Worm (Caenorhabditis elegans): ENCODE results near the gene Y66H1A.5.
A peak's percentile ranks its signal among the peaks of the same experiment; 100 is the strongest.

Y66H1A.5 gene

DNA sequence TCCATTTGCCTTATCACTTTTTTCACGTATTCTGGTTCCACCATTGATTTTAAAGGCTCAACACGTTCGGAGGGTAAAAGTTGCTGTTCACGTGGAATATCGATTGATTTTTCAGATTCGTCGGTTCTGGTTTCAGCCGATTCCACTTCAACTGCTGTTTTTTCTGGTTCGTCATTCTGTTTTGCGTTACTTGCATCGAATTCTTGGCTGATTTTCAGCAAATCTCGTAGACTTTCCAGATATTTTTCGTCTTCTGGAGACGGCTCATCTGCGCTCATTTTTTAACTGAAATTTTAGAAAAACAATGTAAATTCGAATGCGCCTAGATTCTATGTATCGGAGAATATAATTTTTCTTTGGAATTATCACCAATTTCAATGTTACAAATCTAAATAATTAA, 9.3 kb downstream of the Y66H1A.5 start, which contains the start of gene eri-1:
Gene eri-1 (minus strand): TSS at position 285 of the 400 bp plus-strand sequence.
- TF ChIP-seq ceh-16 (tag; optimal IDR thresholded peaks at IDR 0.05): no peak
- peak; percentile 21 for TF ChIP-seq ceh-28 (tag; optimal IDR thresholded peaks at IDR 0.05)
- no peak for TF ChIP-seq hmg-11 (tag; optimal IDR thresholded peaks at IDR 0.05)

DNA sequence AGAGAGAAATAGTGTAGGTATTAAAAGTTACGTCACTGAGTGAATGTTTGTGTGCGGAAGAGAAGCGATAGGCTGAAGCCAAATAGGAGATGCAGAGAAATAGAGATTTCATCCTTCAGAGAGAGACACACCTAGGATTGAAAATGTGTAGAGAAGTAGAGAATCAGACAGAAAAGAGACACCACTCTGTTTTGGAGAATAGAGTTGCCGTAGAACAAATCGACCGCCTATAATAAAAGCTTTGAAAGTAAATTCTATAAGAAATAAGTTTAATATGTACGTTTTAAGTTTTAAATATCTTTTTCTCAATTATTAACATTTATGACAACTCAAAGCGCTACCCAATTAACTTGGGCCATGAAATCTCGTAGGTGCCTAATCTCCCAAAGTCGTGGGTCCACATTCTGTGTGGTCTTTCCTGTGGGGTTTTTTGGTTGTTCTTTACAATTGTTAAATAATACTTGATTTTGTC, 18.5 kb downstream of the Y66H1A.5 start, which contains the start of gene T07A9.12:
Gene T07A9.12 (plus strand): TSS at position 448 of the 472 bp plus-strand sequence.
- TF ChIP-seq pqm-1 (tag; optimal IDR thresholded peaks at IDR 0.05): peak; percentile 58
- peak; percentile 53 for TF ChIP-seq nhr-25 (tag; optimal IDR thresholded peaks at IDR 0.05)
- TF ChIP-seq tbx-2 (tag; optimal IDR thresholded peaks at IDR 0.05): no peak
- no peak for TF ChIP-seq sea-2 (GFP tag; optimal IDR thresholded peaks at IDR 0.05)
- peak; percentile 73 for TF ChIP-seq elt-2 (tag; optimal IDR thresholded peaks at IDR 0.05)
- TF ChIP-seq nhr-237 (tag; optimal IDR thresholded peaks at IDR 0.05): no peak
- peak; percentile 79 for TF ChIP-seq skn-1 (tag; optimal IDR thresholded peaks at IDR 0.05)
- no peak for TF ChIP-seq ama-1 (optimal IDR thresholded peaks at IDR 0.05)
- TF ChIP-seq nhr-43 (tag; optimal IDR thresholded peaks at IDR 0.05; ENCODE audit: poor library complexity, severe bottlenecking): peak; percentile 68
- peak; percentile 76 for TF ChIP-seq nfya-1 (tag; optimal IDR thresholded peaks at IDR 0.05; ENCODE audit: insufficient read depth)
- TF ChIP-seq mml-1 (tag; optimal IDR thresholded peaks at IDR 0.05): no peak
- TF ChIP-seq fkh-10 (GFP tag; optimal IDR thresholded peaks at IDR 0.05): no peak
- peak; percentile 47 for TF ChIP-seq R02D3.7 (tag; optimal IDR thresholded peaks at IDR 0.05)
- TF ChIP-seq lin-15B (tag; optimal IDR thresholded peaks at IDR 0.05): peak; percentile 56
- peak; percentile 81 for TF ChIP-seq nhr-23 (tag; optimal IDR thresholded peaks at IDR 0.05)
- peak; percentile 65 for TF ChIP-seq jun-1 (tag; optimal IDR thresholded peaks at IDR 0.05)
- TF ChIP-seq unc-62 (GFP tag; optimal IDR thresholded peaks at IDR 0.05): no peak
- TF ChIP-seq ceh-82 (tag; optimal IDR thresholded peaks at IDR 0.05): no peak
- no peak for TF ChIP-seq unc-39 (tag; optimal IDR thresholded peaks at IDR 0.05)
- TF ChIP-seq daf-12 (tag; optimal IDR thresholded peaks at IDR 0.05): no peak
- TF ChIP-seq lsy-12 (tag; optimal IDR thresholded peaks at IDR 0.05): peak; percentile 43
- TF ChIP-seq ztf-4 (tag; optimal IDR thresholded peaks at IDR 0.05): no peak
- TF ChIP-seq ceh-9 (tag; optimal IDR thresholded peaks at IDR 0.05): no peak
- TF ChIP-seq ceh-28 (tag; optimal IDR thresholded peaks at IDR 0.05): peak; percentile 20
- TF ChIP-seq hmg-11 (tag; optimal IDR thresholded peaks at IDR 0.05): peak; percentile 59
- TF ChIP-seq pha-4 (tag; optimal IDR thresholded peaks at IDR 0.05): peak; percentile 93
- TF ChIP-seq snpc-4 (tag; optimal IDR thresholded peaks at IDR 0.05): peak; percentile 11
- no peak for TF ChIP-seq elt-1 (tag; optimal IDR thresholded peaks at IDR 0.05)
- TF ChIP-seq nhr-77 (tag; optimal IDR thresholded peaks at IDR 0.05): peak; percentile 13

DNA sequence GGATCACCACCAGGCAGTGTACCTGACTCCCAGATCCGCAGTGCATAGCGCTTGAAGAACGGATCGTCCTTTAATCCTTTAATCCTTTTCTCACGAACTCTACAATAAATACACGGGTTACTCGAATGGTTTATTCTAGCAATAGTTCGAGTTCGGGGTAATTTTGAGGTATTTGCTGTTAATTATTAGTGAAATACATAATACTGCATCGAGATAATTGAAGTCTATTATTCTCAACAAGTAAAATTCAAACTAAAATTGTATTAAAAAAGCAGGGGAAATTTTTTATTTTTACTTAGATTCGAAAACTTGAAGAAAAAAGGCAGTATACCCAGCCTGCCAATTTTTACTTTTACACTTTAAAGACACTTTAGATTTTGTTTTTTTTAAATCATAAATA, 19.0 kb downstream of the Y66H1A.5 start, which contains the start of gene kgb-1:
Gene kgb-1 (minus strand): TSS at position 101 of the 400 bp plus-strand sequence.
- no peak for TF ChIP-seq ceh-28 (tag; optimal IDR thresholded peaks at IDR 0.05)
- no peak for TF ChIP-seq sea-2 (GFP tag; optimal IDR thresholded peaks at IDR 0.05)
- no peak for TF ChIP-seq fkh-10 (GFP tag; optimal IDR thresholded peaks at IDR 0.05)

DNA sequence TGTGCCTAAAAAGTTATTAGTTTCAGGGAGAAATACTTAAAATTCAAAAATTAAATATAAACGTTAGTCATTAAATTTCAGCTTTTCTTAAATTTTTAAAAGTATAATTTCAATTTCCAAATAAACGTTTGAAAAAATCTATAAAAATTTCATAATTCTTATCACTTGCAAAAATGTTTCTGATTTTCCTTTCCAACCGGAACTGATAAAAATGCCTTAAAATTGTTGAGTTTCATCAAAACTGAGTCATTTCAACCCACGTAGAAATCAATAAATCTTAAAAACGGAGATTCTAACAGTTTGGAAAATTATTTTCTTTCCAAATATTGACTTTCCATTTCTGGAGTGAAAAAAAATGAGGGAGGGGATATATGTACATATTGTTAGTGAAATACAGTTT, 20.0 kb downstream of the Y66H1A.5 start:
- TF ChIP-seq elt-2 (tag; optimal IDR thresholded peaks at IDR 0.05) (peak; percentile 53), pha-4 (tag; optimal IDR thresholded peaks at IDR 0.05) (peak; percentile 4), nhr-76 (tag; optimal IDR thresholded peaks at IDR 0.05) (no peak), aly-2 (tag; optimal IDR thresholded peaks at IDR 0.05) (no peak), fkh-10 (GFP tag; optimal IDR thresholded peaks at IDR 0.05) (no peak), egl-5 (tag; optimal IDR thresholded peaks at IDR 0.05) (no peak), snpc-4 (tag; optimal IDR thresholded peaks at IDR 0.05) (no peak), nhr-67 (tag; optimal IDR thresholded peaks at IDR 0.05) (no peak), nhr-77 (tag; optimal IDR thresholded peaks at IDR 0.05) (no peak), daf-12 (tag; optimal IDR thresholded peaks at IDR 0.05) (no peak), pqm-1 (tag; optimal IDR thresholded peaks at IDR 0.05) (peak; percentile 10), sea-2 (GFP tag; optimal IDR thresholded peaks at IDR 0.05) (no peak), jun-1 (tag; optimal IDR thresholded peaks at IDR 0.05) (no peak), nhr-12 (tag; optimal IDR thresholded peaks at IDR 0.05) (no peak), eor-1 (tag; optimal IDR thresholded peaks at IDR 0.05) (no peak), fos-1 (tag; optimal IDR thresholded peaks at IDR 0.05) (no peak), R02D3.7 (tag; optimal IDR thresholded peaks at IDR 0.05) (no peak), lin-39 (tag; optimal IDR thresholded peaks at IDR 0.05) (no peak), egl-27 (tag; optimal IDR thresholded peaks at IDR 0.05) (no peak), lin-15B (tag; optimal IDR thresholded peaks at IDR 0.05) (no peak), mml-1 (tag; optimal IDR thresholded peaks at IDR 0.05) (no peak), lsy-12 (tag; optimal IDR thresholded peaks at IDR 0.05) (no peak)

Measured in whole organism, L3 larva.